Fruit fly (Drosophila melanogaster) whole organism, embryonic: ENCODE data around the gene CG31638.

Experiments used
- BtbVII ChIP-seq: fragments of 200-800 bp; sonication (Bioruptor generic); optimal IDR thresholded peaks from 3 replicates; lab custom pipeline; 2017; ENCODE audit warnings: missing biosample characterization, mild to moderate bottlenecking, missing genetic modification characterization
- CG10147 ChIP-seq: fragments of 200-800 bp; sonication (Bioruptor generic); optimal IDR thresholded peaks from 2 replicates; lab custom pipeline; 2019; ENCODE audit warnings: missing biosample characterization, mild to moderate bottlenecking, missing genetic modification characterization, moderate library complexity
- CG10543 ChIP-seq: fragments of 200-800 bp; sonication (Bioruptor generic); optimal IDR thresholded peaks from 3 replicates; lab custom pipeline; 2017; ENCODE audit warnings: missing biosample characterization, mild to moderate bottlenecking, missing genetic modification characterization, moderate library complexity
- CG10565 ChIP-seq: fragments of 200-800 bp; sonication (Bioruptor generic); optimal IDR thresholded peaks from 3 replicates; lab custom pipeline; 2016; ENCODE audit warnings: missing biosample characterization, mild to moderate bottlenecking, missing genetic modification characterization
- CG11723 ChIP-seq: fragments of 200-800 bp; sonication (Bioruptor generic); optimal IDR thresholded peaks from 2 replicates; lab custom pipeline; 2017; ENCODE audit warnings: missing biosample characterization, mild to moderate bottlenecking, missing genetic modification characterization
- CG12391 ChIP-seq: fragments of 200-800 bp; sonication (Bioruptor generic); optimal IDR thresholded peaks from 3 replicates; lab custom pipeline; 2018; ENCODE audit warnings: missing biosample characterization, mild to moderate bottlenecking, missing genetic modification characterization, moderate library complexity
- CG13287 ChIP-seq: fragments of 200-800 bp; sonication (Bioruptor generic); IDR thresholded peaks from 2 replicates; pipeline ENCODE4 v1.3.6; 2022; ENCODE audit warnings: missing biosample characterization, missing genetic modification characterization; ENCODE audit not compliant: partially characterized antibody
- CG14710 ChIP-seq: fragments of 200-800 bp; sonication (Bioruptor generic); optimal IDR thresholded peaks from 3 replicates; lab custom pipeline; 2019; ENCODE audit warnings: missing biosample characterization, mild to moderate bottlenecking, missing genetic modification characterization, moderate library complexity
- CG15479 ChIP-seq: fragments of 200-800 bp; sonication (Bioruptor generic); optimal IDR thresholded peaks from 3 replicates; lab custom pipeline; 2019; ENCODE audit warnings: missing biosample characterization, mild to moderate bottlenecking, missing genetic modification characterization, moderate library complexity
- CG16863 ChIP-seq: fragments of 200-800 bp; sonication (Bioruptor generic); optimal IDR thresholded peaks from 3 replicates; lab custom pipeline; 2016; ENCODE audit warnings: missing biosample characterization, missing genetic modification characterization
- CG17829 ChIP-seq: fragments of 200-800 bp; optimal IDR thresholded peaks from 2 replicates; lab custom pipeline; 2019; ENCODE audit warnings: missing biosample characterization, mild to moderate bottlenecking, missing genetic modification characterization, moderate library complexity
- CG2678 ChIP-seq: fragments of 200-800 bp; sonication (Bioruptor generic); optimal IDR thresholded peaks from 3 replicates; lab custom pipeline; 2019; ENCODE audit warnings: missing biosample characterization, mild to moderate bottlenecking, missing genetic modification characterization, moderate library complexity
- CG31441 ChIP-seq: fragments of 200-800 bp; sonication (Bioruptor generic); IDR thresholded peaks from 2 replicates; pipeline ENCODE4 v1.3.6; 2022; ENCODE audit warnings: missing biosample characterization, missing genetic modification characterization
- CG32532 ChIP-seq: fragments of 200-800 bp; sonication (Bioruptor generic); IDR thresholded peaks from 2 replicates; pipeline ENCODE4 v1.3.6; 2022; ENCODE audit warnings: missing biosample characterization, missing genetic modification characterization
- CG32772 ChIP-seq: fragments of 200-800 bp; sonication (Bioruptor generic); IDR thresholded peaks from 2 replicates; pipeline ENCODE4 v1.3.6; 2022; ENCODE audit warnings: missing biosample characterization, missing genetic modification characterization
- CG4617 ChIP-seq: fragments of 200-800 bp; sonication (Bioruptor generic); optimal IDR thresholded peaks from 3 replicates; lab custom pipeline; 2016; ENCODE audit warnings: missing biosample characterization, missing genetic modification characterization, borderline replicate concordance
- CG4730 ChIP-seq: fragments of 200-800 bp; sonication (Bioruptor generic); IDR thresholded peaks from 2 replicates; pipeline ENCODE4 v1.3.6; 2022; ENCODE audit warnings: missing biosample characterization, missing genetic modification characterization
- CG4820 ChIP-seq: fragments of 200-800 bp; sonication (Bioruptor generic); optimal IDR thresholded peaks from 3 replicates; lab custom pipeline; 2016; ENCODE audit warnings: missing biosample characterization, missing genetic modification characterization
- CG6765 ChIP-seq: fragments of 200-800 bp; sonication (Bioruptor generic); optimal IDR thresholded peaks from 3 replicates; lab custom pipeline; 2017; ENCODE audit warnings: missing biosample characterization, mild to moderate bottlenecking, missing genetic modification characterization
- CG7372 ChIP-seq: fragments of 200-800 bp; sonication (Bioruptor generic); IDR thresholded peaks from 2 replicates; pipeline ENCODE4 v1.3.6; 2022; ENCODE audit warnings: missing biosample characterization, missing genetic modification characterization
- CHES-1-like ChIP-seq: fragments of 200-800 bp; sonication (Bioruptor generic); optimal IDR thresholded peaks from 2 replicates; lab custom pipeline; 2016; ENCODE audit warnings: missing biosample characterization, missing genetic modification characterization
- Camta ChIP-seq: fragments of 200-800 bp; sonication (Bioruptor generic); optimal IDR thresholded peaks from 2 replicates; lab custom pipeline; 2016; ENCODE audit warnings: missing biosample characterization, missing genetic modification characterization
- CrebB ChIP-seq: fragments of 200-800 bp; sonication (Bioruptor generic); optimal IDR thresholded peaks from 3 replicates; lab custom pipeline; 2018; ENCODE audit warnings: missing biosample characterization, mild to moderate bottlenecking, missing genetic modification characterization
- D ChIP-seq, 2 experiments: fragments of 200-800 bp in 1 of 2; fragments of >200 bp in 1 of 2; sonication (Bioruptor generic) in 1 of 2; optimal IDR thresholded peaks; 2 replicates in 1 of 2; 3 replicates in 1 of 2; lab custom pipeline; 2017; ENCODE audit warnings: mild to moderate bottlenecking in 1 of 2, missing biosample characterization in 1 of 2, missing genetic modification characterization in 1 of 2, missing genetic modification reagents in 1 of 2
- Dek ChIP-seq: fragments of 200-800 bp; sonication (Bioruptor generic); optimal IDR thresholded peaks from 3 replicates; lab custom pipeline; 2019; ENCODE audit warnings: missing biosample characterization, mild to moderate bottlenecking, missing genetic modification characterization, moderate library complexity
- ERR ChIP-seq: fragments of 200-800 bp; sonication (Bioruptor generic); optimal IDR thresholded peaks from 2 replicates; lab custom pipeline; 2016; ENCODE audit warnings: missing biosample characterization, missing genetic modification characterization
- GATAe ChIP-seq: fragments of 200-800 bp; sonication (Bioruptor generic); conservative IDR thresholded peaks from 2 replicates; pipeline ENCODE4 v1.3.6; 2022; ENCODE audit warnings: missing biosample characterization, missing genetic modification characterization
- HmgZ ChIP-seq: fragments of 200-800 bp; sonication (Bioruptor generic); optimal IDR thresholded peaks from 2 replicates; lab custom pipeline; 2018; ENCODE audit warnings: missing biosample characterization, mild to moderate bottlenecking, missing genetic modification characterization
- Rx ChIP-seq: fragments of 200-800 bp; sonication (Bioruptor generic); IDR thresholded peaks from 2 replicates; pipeline ENCODE4 v1.3.6; 2022; ENCODE audit warnings: missing biosample characterization, missing genetic modification characterization
- amos ChIP-seq: fragments of 200-800 bp; sonication (Bioruptor generic); IDR thresholded peaks from 2 replicates; pipeline ENCODE4 v1.3.6; 2022; ENCODE audit warnings: missing biosample characterization, missing genetic modification characterization; ENCODE audit not compliant: partially characterized antibody
- bsh ChIP-seq, 2 experiments: fragments of 200-800 bp; sonication (Bioruptor generic); optimal IDR thresholded peaks; 2 replicates each; lab custom pipeline; 2017 to 2018; ENCODE audit warnings: mild to moderate bottlenecking in 2 of 2, missing biosample characterization in 2 of 2, missing genetic modification characterization in 2 of 2, moderate library complexity in 1 of 2
- chif ChIP-seq, 2 experiments: fragments of 200-800 bp; sonication (Bioruptor generic); optimal IDR thresholded peaks; 3 replicates each; lab custom pipeline; 2016; ENCODE audit warnings: missing biosample characterization in 2 of 2, missing genetic modification characterization in 2 of 2
- chinmo ChIP-seq: fragments of 200-800 bp; sonication (Bioruptor generic); IDR thresholded peaks from 4 replicates; pipeline ENCODE4 v1.3.6; 2022; ENCODE audit warnings: missing biosample characterization, missing genetic modification characterization; ENCODE audit not compliant: partially characterized antibody
- crol ChIP-seq: fragments of 200-800 bp; sonication (Bioruptor generic); IDR thresholded peaks from 2 replicates; pipeline ENCODE4 v1.3.6; 2022; ENCODE audit warnings: missing biosample characterization, missing genetic modification characterization
- dmrt11E ChIP-seq: fragments of 200-800 bp; sonication (Bioruptor generic); optimal IDR thresholded peaks from 3 replicates; lab custom pipeline; 2018; ENCODE audit warnings: missing biosample characterization, mild to moderate bottlenecking, missing genetic modification characterization, moderate library complexity
- dpn ChIP-seq, 2 experiments: fragments of 200-800 bp; sonication (Bioruptor generic); optimal IDR thresholded peaks; 3 replicates each; lab custom pipeline; 2016; ENCODE audit warnings: missing biosample characterization in 2 of 2, missing genetic modification characterization in 2 of 2
- exex ChIP-seq: fragments of 200-800 bp; sonication (Bioruptor generic); optimal IDR thresholded peaks from 4 replicates; lab custom pipeline; 2018; ENCODE audit warnings: missing biosample characterization, mild to moderate bottlenecking, missing genetic modification characterization, moderate library complexity
- ftz-f1 ChIP-seq: fragments of 200-800 bp; sonication (Bioruptor generic); optimal IDR thresholded peaks from 2 replicates; lab custom pipeline; 2016; ENCODE audit warnings: missing biosample characterization, missing genetic modification characterization
- kah ChIP-seq: fragments of 200-800 bp; sonication (Bioruptor generic); optimal IDR thresholded peaks from 2 replicates; lab custom pipeline; 2018; ENCODE audit warnings: missing biosample characterization, mild to moderate bottlenecking, missing genetic modification characterization
- nmo ChIP-seq: fragments of 200-800 bp; sonication (Bioruptor generic); optimal IDR thresholded peaks from 2 replicates; lab custom pipeline; 2018; ENCODE audit warnings: missing biosample characterization, mild to moderate bottlenecking, missing genetic modification characterization, moderate library complexity
- p53 ChIP-seq: fragments of 200-800 bp; sonication (Bioruptor generic); optimal IDR thresholded peaks from 2 replicates; lab custom pipeline; 2016; ENCODE audit warnings: missing biosample characterization, missing genetic modification characterization
- pfk ChIP-seq: fragments of 200-800 bp; sonication (Bioruptor generic); optimal IDR thresholded peaks from 2 replicates; lab custom pipeline; 2018; ENCODE audit warnings: missing biosample characterization, mild to moderate bottlenecking, missing genetic modification characterization, moderate library complexity
- pzg ChIP-seq: fragments of 200-800 bp; sonication (Bioruptor generic); optimal IDR thresholded peaks from 3 replicates; lab custom pipeline; 2018; ENCODE audit warnings: missing biosample characterization, mild to moderate bottlenecking, missing genetic modification characterization, moderate library complexity
- sqz ChIP-seq: fragments of 200-800 bp; sonication (Bioruptor generic); optimal IDR thresholded peaks from 3 replicates; lab custom pipeline; 2018; ENCODE audit warnings: missing biosample characterization, mild to moderate bottlenecking, missing genetic modification characterization
- tgo ChIP-seq: fragments of 200-800 bp; sonication (Bioruptor generic); IDR thresholded peaks from 3 replicates; pipeline ENCODE4 v1.3.6; 2022; ENCODE audit warnings: missing biosample characterization, missing genetic modification characterization
- unpg ChIP-seq: fragments of 200-800 bp; sonication (Bioruptor generic); optimal IDR thresholded peaks from 3 replicates; lab custom pipeline; 2018; ENCODE audit warnings: missing biosample characterization, mild to moderate bottlenecking, missing genetic modification characterization, moderate library complexity
- zf30C ChIP-seq: fragments of 200-800 bp; sonication (Bioruptor generic); optimal IDR thresholded peaks from 3 replicates; lab custom pipeline; 2018; ENCODE audit warnings: missing biosample characterization, mild to moderate bottlenecking, missing genetic modification characterization

CG31638 gene

dm6 chr2L:6490783-6491249, at the start of gene CG31638, which contains the start of gene Phf5a (continued):
- TF ChIP-seq CG16863 (GFP tag; lab: Kevin White, UChicago) (peak; percentile 33), dmrt11E (tag; lab: Kevin White, UChicago) (peak; percentile 93), CG31441 (peak; percentile 97), p53 (GFP tag; lab: Kevin White, UChicago) (no peak), sqz (peak; percentile 83), bsh (GFP tag; optimal IDR thresholded peaks at IDR 0.05; lab: Kevin White, UChicago) (peak; percentile 50 to 68), CG4730 (GFP tag; lab: Robert Waterston, UW) (peak; percentile 97), CG7372 (GFP tag; lab: Robert Waterston, UW) (peak; percentile 97), BtbVII (peak; percentile 87), CG10565 (GFP tag; lab: Kevin White, UChicago) (no peak), CG17829 (peak; percentile 98), D (optimal IDR thresholded peaks at IDR 0.05; lab: Kevin White, UChicago) (no peak), D (GFP tag; optimal IDR thresholded peaks at IDR 0.05; lab: Kevin White, UChicago) (peak; percentile 90), CG10147 (GFP tag; lab: Kevin White, UChicago) (peak; percentile 52), zf30C (GFP tag; lab: Kevin White, UChicago) (no peak), CG4820 (GFP tag; lab: Kevin White, UChicago) (peak; percentile 51), CG15479 (GFP tag; lab: Kevin White, UChicago) (no peak), CG2678 (tag; lab: Kevin White, UChicago) (peak; percentile 96), Rx (GFP tag; lab: Robert Waterston, UW) (peak; percentile 94), pfk (GFP tag; lab: Kevin White, UChicago) (peak; percentile 52), CrebB (tag; lab: Kevin White, UChicago) (peak; percentile 88), chinmo (GFP tag; lab: Robert Waterston, UW) (no peak), Dek (tag; lab: Kevin White, UChicago) (peak; percentile 96), tgo (GFP tag; lab: Robert Waterston, UW) (peak; percentile 71), dpn (GFP tag; optimal IDR thresholded peaks at IDR 0.05; lab: Kevin White, UChicago) (peak; percentile 66 to 92), CG14710 (peak; percentile 97), CG32532 (GFP tag; lab: Robert Waterston, UW) (peak; percentile 98), HmgZ (tag; lab: Kevin White, UChicago) (peak; percentile 97), chif (GFP tag; optimal IDR thresholded peaks at IDR 0.05; lab: Kevin White, UChicago) (peak; percentile 75 to 82), CG4617 (GFP tag; lab: Kevin White, UChicago) (peak; percentile 97)

dm6 chr2L:6447581-6448333, 43.1 kb upstream of the CG31638 start:
- peak; percentile 85 for TF ChIP-seq exex (tag; lab: Kevin White, UChicago)
- TF ChIP-seq CG10543, result peak; percentile 45
- no peak for TF ChIP-seq CG12391
- no peak; the same call in 1 of the 2 replicates for TF ChIP-seq amos (GFP tag; lab: Robert Waterston, UW)
- no peak for TF ChIP-seq Rx (GFP tag; lab: Robert Waterston, UW)
- TF ChIP-seq CG6765 (GFP tag; lab: Kevin White, UChicago), result peak; percentile 32
- no peak for TF ChIP-seq ERR (GFP tag; lab: Kevin White, UChicago)
- TF ChIP-seq CG11723, result no peak
- TF ChIP-seq nmo (GFP tag; lab: Kevin White, UChicago), result no peak
- TF ChIP-seq ftz-f1 (GFP tag; lab: Kevin White, UChicago), result peak; percentile 40
- TF ChIP-seq CG32772, result no peak
- no peak for TF ChIP-seq Camta (GFP tag; lab: Kevin White, UChicago)
- peak; percentile 14; the same call in 1 of the 2 replicates for TF ChIP-seq CG13287
- no peak for TF ChIP-seq zf30C (GFP tag; lab: Kevin White, UChicago)
- no peak for TF ChIP-seq CHES-1-like (GFP tag; lab: Kevin White, UChicago)
- peak; percentile 69 for TF ChIP-seq GATAe (GFP tag; lab: Robert Waterston, UW)
- peak; percentile 2 for TF ChIP-seq kah (GFP tag; lab: Kevin White, UChicago)
- no peak for TF ChIP-seq unpg
- TF ChIP-seq crol (GFP tag; lab: Robert Waterston, UW), result peak; percentile 84
- peak; percentile 5 for TF ChIP-seq pzg (GFP tag; lab: Kevin White, UChicago)
